Fruit fly (Drosophila melanogaster) whole organism, embryonic: ENCODE results near the gene CG18428.

Experiments used
- B-H1 ChIP-seq: fragments of 200-800 bp; sonication (Bioruptor generic); IDR thresholded peaks from 3 replicates; pipeline ENCODE4 v1.3.6; 2022; ENCODE audit warnings: missing biosample characterization, missing genetic modification characterization
- BtbVII ChIP-seq: fragments of 200-800 bp; sonication (Bioruptor generic); optimal IDR thresholded peaks from 3 replicates; lab custom pipeline; 2017; ENCODE audit warnings: missing biosample characterization, mild to moderate bottlenecking, missing genetic modification characterization
- CG1233 ChIP-seq: fragments of 200-800 bp; sonication (Bioruptor generic); optimal IDR thresholded peaks from 4 replicates; lab custom pipeline; 2018; ENCODE audit warnings: missing biosample characterization, mild to moderate bottlenecking, missing genetic modification characterization
- CG15269 ChIP-seq: fragments of 200-800 bp; sonication (Bioruptor generic); optimal IDR thresholded peaks from 2 replicates; lab custom pipeline; 2018; ENCODE audit warnings: missing biosample characterization, mild to moderate bottlenecking, missing genetic modification characterization, moderate library complexity
- CG17612 ChIP-seq: fragments of 200-800 bp; sonication (Bioruptor generic); IDR thresholded peaks from 2 replicates; pipeline ENCODE4 v1.3.6; 2022; ENCODE audit warnings: missing biosample characterization, missing genetic modification characterization
- CG1792 ChIP-seq: fragments of 200-800 bp; sonication (Bioruptor generic); optimal IDR thresholded peaks from 2 replicates; lab custom pipeline; 2016; ENCODE audit warnings: missing biosample characterization, missing genetic modification characterization
- CG2120 ChIP-seq: fragments of 200-800 bp; sonication (Bioruptor generic); optimal IDR thresholded peaks from 3 replicates; lab custom pipeline; 2016; ENCODE audit warnings: missing biosample characterization, missing genetic modification characterization
- CG30403 ChIP-seq: fragments of 200-800 bp; sonication (Bioruptor generic); optimal IDR thresholded peaks from 3 replicates; lab custom pipeline; 2016; ENCODE audit warnings: missing biosample characterization, missing genetic modification characterization
- CG3838 ChIP-seq: fragments of 200-800 bp; sonication (Bioruptor generic); optimal IDR thresholded peaks from 3 replicates; lab custom pipeline; 2016; ENCODE audit warnings: missing biosample characterization, missing genetic modification characterization
- CG6813 ChIP-seq: fragments of 200-800 bp; sonication (Bioruptor generic); optimal IDR thresholded peaks from 2 replicates; lab custom pipeline; 2017; ENCODE audit warnings: missing biosample characterization, missing genetic modification characterization, mild to moderate bottlenecking, moderate library complexity, missing genetic modification reagents
- CG7556 ChIP-seq: fragments of 200-800 bp; sonication (Bioruptor generic); optimal IDR thresholded peaks from 2 replicates; lab custom pipeline; 2017; ENCODE audit warnings: missing biosample characterization, mild to moderate bottlenecking, missing genetic modification characterization
- CG8089 ChIP-seq: fragments of 200-800 bp; sonication (Bioruptor generic); optimal IDR thresholded peaks from 3 replicates; lab custom pipeline; 2016; ENCODE audit warnings: missing biosample characterization, missing genetic modification characterization
- CTCF ChIP-seq: fragments of 200-800 bp; sonication (Bioruptor generic); optimal IDR thresholded peaks from 2 replicates; lab custom pipeline; 2017; ENCODE audit warnings: missing biosample characterization, mild to moderate bottlenecking, missing genetic modification characterization, moderate library complexity
- CoRest ChIP-seq: fragments of 200-800 bp; sonication (Bioruptor generic); optimal IDR thresholded peaks from 3 replicates; lab custom pipeline; 2018; ENCODE audit warnings: missing biosample characterization, mild to moderate bottlenecking, missing genetic modification characterization, moderate library complexity
- Dip3 ChIP-seq: fragments of 200-800 bp; sonication (Bioruptor generic); optimal IDR thresholded peaks from 3 replicates; lab custom pipeline; 2016; ENCODE audit warnings: missing biosample characterization, missing genetic modification characterization
- Elba2 ChIP-seq: fragments of 200-800 bp; sonication (Bioruptor generic); optimal IDR thresholded peaks from 3 replicates; lab custom pipeline; 2016; ENCODE audit warnings: missing biosample characterization, missing genetic modification characterization
- Fer3 ChIP-seq: fragments of 200-800 bp; sonication (Bioruptor generic); optimal IDR thresholded peaks from 2 replicates; lab custom pipeline; 2018; ENCODE audit warnings: missing biosample characterization, mild to moderate bottlenecking, missing genetic modification characterization, moderate library complexity
- GATAe ChIP-seq: fragments of 200-800 bp; sonication (Bioruptor generic); conservative IDR thresholded peaks from 2 replicates; pipeline ENCODE4 v1.3.6; 2022; ENCODE audit warnings: missing biosample characterization, missing genetic modification characterization
- HLH3B ChIP-seq: fragments of 200-800 bp; sonication (Bioruptor generic); IDR thresholded peaks from 2 replicates; pipeline ENCODE4 v1.3.6; 2022; ENCODE audit warnings: missing biosample characterization, missing genetic modification characterization
- HLHmδ ChIP-seq: fragments of 200-800 bp; sonication (Bioruptor generic); optimal IDR thresholded peaks from 2 replicates; lab custom pipeline; 2018; ENCODE audit warnings: missing biosample characterization, mild to moderate bottlenecking, missing genetic modification characterization, moderate library complexity
- Hmr ChIP-seq: fragments of 200-800 bp; sonication (Bioruptor generic); optimal IDR thresholded peaks from 3 replicates; lab custom pipeline; 2017; ENCODE audit warnings: mild to moderate bottlenecking, missing biosample characterization, missing genetic modification reagents, missing genetic modification characterization
- Hmx ChIP-seq: fragments of 200-800 bp; sonication (Bioruptor generic); optimal IDR thresholded peaks from 2 replicates; lab custom pipeline; 2016; ENCODE audit warnings: missing biosample characterization, missing genetic modification characterization
- Hr3 ChIP-seq: fragments of 200-800 bp; sonication (Bioruptor generic); optimal IDR thresholded peaks from 3 replicates; lab custom pipeline; 2016; ENCODE audit warnings: missing biosample characterization, missing genetic modification characterization
- Hr51 ChIP-seq, 2 experiments: fragments of 200-800 bp; sonication (Bioruptor generic); optimal IDR thresholded peaks; 2 replicates in 1 of 2; 3 replicates in 1 of 2; lab custom pipeline; 2016 to 2018; ENCODE audit warnings: missing biosample characterization in 2 of 2, missing genetic modification characterization in 2 of 2, mild to moderate bottlenecking in 1 of 2, moderate library complexity in 1 of 2
- Jarid2 ChIP-seq: fragments of 200-800 bp; sonication (Bioruptor generic); optimal IDR thresholded peaks from 3 replicates; lab custom pipeline; 2017; ENCODE audit warnings: mild to moderate bottlenecking, missing biosample characterization, missing genetic modification reagents, missing genetic modification characterization
- Kr ChIP-seq: fragments of 200-800 bp; sonication (Bioruptor generic); optimal IDR thresholded peaks from 2 replicates; lab custom pipeline; 2017; ENCODE audit warnings: missing biosample characterization, mild to moderate bottlenecking, missing genetic modification characterization
- Mad ChIP-seq: fragments of 200-800 bp; sonication (Bioruptor generic); optimal IDR thresholded peaks from 2 replicates; lab custom pipeline; 2016; ENCODE audit warnings: missing biosample characterization, missing genetic modification characterization
- Pdp1 ChIP-seq, 2 experiments: fragments of 200-800 bp; sonication (Bioruptor generic); optimal IDR thresholded peaks; 3 replicates each; lab custom pipeline; 2016; ENCODE audit warnings: missing biosample characterization in 2 of 2, missing genetic modification characterization in 2 of 2, mild to moderate bottlenecking in 1 of 2, moderate library complexity in 1 of 2
- Poxn ChIP-seq: fragments of 200-800 bp; sonication (Bioruptor generic); IDR thresholded peaks from 2 replicates; pipeline ENCODE4 v1.3.6; 2022; ENCODE audit warnings: missing biosample characterization, missing genetic modification characterization
- Sox102F ChIP-seq: fragments of 200-800 bp; sonication (Bioruptor generic); optimal IDR thresholded peaks from 2 replicates; lab custom pipeline; 2018; ENCODE audit warnings: missing biosample characterization, mild to moderate bottlenecking, missing genetic modification characterization, moderate library complexity
- Sry-β ChIP-seq: fragments of 200-800 bp; sonication (Bioruptor generic); optimal IDR thresholded peaks from 2 replicates; lab custom pipeline; 2018; ENCODE audit warnings: missing biosample characterization, mild to moderate bottlenecking, missing genetic modification characterization, moderate library complexity
- al ChIP-seq: fragments of 200-800 bp; sonication (Bioruptor generic); IDR thresholded peaks from 2 replicates; pipeline ENCODE4 v1.3.6; 2022; ENCODE audit warnings: missing biosample characterization, missing genetic modification characterization
- bsh ChIP-seq, 2 experiments: fragments of 200-800 bp; sonication (Bioruptor generic); optimal IDR thresholded peaks; 2 replicates each; lab custom pipeline; 2017 to 2018; ENCODE audit warnings: mild to moderate bottlenecking in 2 of 2, missing biosample characterization in 2 of 2, missing genetic modification characterization in 2 of 2, moderate library complexity in 1 of 2
- cwo ChIP-seq: fragments of 200-800 bp; sonication (Bioruptor generic); optimal IDR thresholded peaks from 3 replicates; lab custom pipeline; 2017; ENCODE audit warnings: missing biosample characterization, missing genetic modification characterization, mild to moderate bottlenecking, moderate library complexity, missing genetic modification reagents
- dysf ChIP-seq: fragments of 200-800 bp; sonication (Bioruptor generic); IDR thresholded peaks from 3 replicates; pipeline ENCODE4 v1.3.6; 2022; ENCODE audit warnings: missing biosample characterization, missing genetic modification characterization
- emc ChIP-seq: fragments of 200-800 bp; sonication (Bioruptor generic); optimal IDR thresholded peaks from 2 replicates; lab custom pipeline; 2016; ENCODE audit warnings: missing biosample characterization, missing genetic modification characterization
- ems ChIP-seq: fragments of 200-800 bp; sonication (Bioruptor generic); optimal IDR thresholded peaks from 3 replicates; lab custom pipeline; 2016; ENCODE audit warnings: missing biosample characterization, missing genetic modification characterization
- exex ChIP-seq: fragments of 200-800 bp; sonication (Bioruptor generic); optimal IDR thresholded peaks from 4 replicates; lab custom pipeline; 2018; ENCODE audit warnings: missing biosample characterization, mild to moderate bottlenecking, missing genetic modification characterization, moderate library complexity
- fd102C ChIP-seq: fragments of 200-800 bp; sonication (Bioruptor generic); optimal IDR thresholded peaks from 2 replicates; lab custom pipeline; 2018; ENCODE audit warnings: missing biosample characterization, mild to moderate bottlenecking, missing genetic modification characterization, moderate library complexity
- gem ChIP-seq: fragments of 200-800 bp; sonication (Bioruptor generic); optimal IDR thresholded peaks from 2 replicates; lab custom pipeline; 2019; ENCODE audit warnings: missing biosample characterization, mild to moderate bottlenecking, missing genetic modification characterization, moderate library complexity
- ind ChIP-seq: fragments of 200-800 bp; sonication (Bioruptor generic); optimal IDR thresholded peaks from 3 replicates; lab custom pipeline; 2016; ENCODE audit warnings: missing biosample characterization, missing genetic modification characterization
- inv ChIP-seq: fragments of 200-800 bp; sonication (Bioruptor generic); IDR thresholded peaks from 2 replicates; pipeline ENCODE4 v1.3.6; 2022; ENCODE audit warnings: missing biosample characterization, missing genetic modification characterization; ENCODE audit not compliant: partially characterized antibody
- run ChIP-seq: fragments of 200-800 bp; sonication (Bioruptor generic); optimal IDR thresholded peaks from 3 replicates; lab custom pipeline; 2018; ENCODE audit warnings: missing biosample characterization, mild to moderate bottlenecking, missing genetic modification characterization
- sd ChIP-seq: fragments of 200-800 bp; sonication (Bioruptor generic); optimal IDR thresholded peaks from 3 replicates; lab custom pipeline; 2018; ENCODE audit warnings: missing biosample characterization, mild to moderate bottlenecking, missing genetic modification characterization, moderate library complexity
- sim ChIP-seq: fragments of 200-800 bp; sonication (Bioruptor generic); IDR thresholded peaks from 2 replicates; pipeline ENCODE4 v1.3.6; 2022; ENCODE audit warnings: missing biosample characterization, missing genetic modification characterization
- ssp ChIP-seq: fragments of 200-800 bp; sonication (Bioruptor generic); IDR thresholded peaks from 2 replicates; pipeline ENCODE4 v1.3.6; 2022; ENCODE audit warnings: missing biosample characterization, missing genetic modification characterization
- sug ChIP-seq: fragments of 200-800 bp; optimal IDR thresholded peaks from 2 replicates; lab custom pipeline; 2019; ENCODE audit warnings: missing biosample characterization, mild to moderate bottlenecking, missing genetic modification characterization, moderate library complexity
- tio ChIP-seq: fragments of 200-800 bp; sonication (Bioruptor generic); optimal IDR thresholded peaks from 2 replicates; lab custom pipeline; 2017; ENCODE audit warnings: missing biosample characterization, missing genetic modification characterization, inconsistent platforms
- tx ChIP-seq: fragments of 200-800 bp; sonication (Bioruptor generic); optimal IDR thresholded peaks from 2 replicates; lab custom pipeline; 2016; ENCODE audit warnings: missing biosample characterization, missing genetic modification characterization
- vfl ChIP-seq: fragments of 200-800 bp; sonication (Bioruptor generic); optimal IDR thresholded peaks from 2 replicates; lab custom pipeline; 2016; ENCODE audit warnings: missing biosample characterization, missing genetic modification characterization
- zf30C ChIP-seq: fragments of 200-800 bp; sonication (Bioruptor generic); optimal IDR thresholded peaks from 3 replicates; lab custom pipeline; 2018; ENCODE audit warnings: missing biosample characterization, mild to moderate bottlenecking, missing genetic modification characterization
- zfh2 ChIP-seq: fragments of 200-800 bp; sonication (Bioruptor generic); optimal IDR thresholded peaks from 2 replicates; lab custom pipeline; 2016; ENCODE audit warnings: missing biosample characterization, missing genetic modification characterization

Gene CG18428

DNA sequence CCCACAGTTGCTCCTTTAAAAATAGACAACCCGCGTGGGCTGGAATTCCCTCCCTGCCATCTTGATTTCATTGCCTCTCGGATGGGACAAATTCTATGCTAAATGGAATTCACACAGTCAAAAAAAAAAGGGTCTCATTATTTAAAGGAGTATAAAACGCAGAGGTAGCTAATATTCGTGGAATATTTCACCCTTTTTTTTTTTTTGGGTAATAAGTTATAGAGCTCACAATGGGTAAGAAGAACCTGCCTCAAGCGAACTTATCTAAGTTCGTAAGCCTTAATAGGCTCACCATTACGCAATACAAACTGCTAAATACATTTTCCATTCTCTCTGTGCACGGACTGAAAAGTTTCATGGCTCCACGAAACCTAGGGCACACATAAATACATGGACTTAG is 35.4 kb upstream of the CG18428 start (continued):
- TF ChIP-seq Pdp1 (GFP tag; optimal IDR thresholded peaks at IDR 0.05; lab: Kevin White, UChicago) (peak in 1 of 2 experiments; percentile 13), CoRest (peak; percentile 21), B-H1 (no peak), Hr51 (GFP tag; optimal IDR thresholded peaks at IDR 0.05; lab: Kevin White, UChicago) (peak in 1 of 2 experiments; percentile 27), ems (GFP tag; lab: Kevin White, UChicago) (no peak), Kr (GFP tag; lab: Kevin White, UChicago) (no peak), CG6813 (GFP tag; lab: Kevin White, UChicago) (peak; percentile 1), dysf (GFP tag; lab: Robert Waterston, UW) (0 out of 3 replicates have a peak, but pooled peaks have one; percentile 45), tio (GFP tag; lab: Kevin White, UChicago) (no peak), zfh2 (no peak), CG17612 (GFP tag; lab: Robert Waterston, UW) (no peak), exex (no peak), Dip3 (GFP tag; lab: Kevin White, UChicago) (no peak), Hmx (no peak), Hmr (peak; percentile 48), sd (tag; lab: Kevin White, UChicago) (peak; percentile 76), Hr3 (GFP tag; lab: Kevin White, UChicago) (no peak), zf30C (GFP tag; lab: Kevin White, UChicago) (peak; percentile 8), CTCF (no peak), cwo (GFP tag; lab: Kevin White, UChicago) (peak; percentile 21), tx (GFP tag; lab: Kevin White, UChicago) (no peak), CG1792 (no peak), Poxn (GFP tag; lab: Robert Waterston, UW) (no peak), Jarid2 (no peak), ssp (GFP tag; lab: Robert Waterston, UW) (no peak), Sox102F (GFP tag; lab: Kevin White, UChicago) (no peak), CG7556 (GFP tag; lab: Kevin White, UChicago) (peak; percentile 34), inv (GFP tag; lab: Robert Waterston, UW) (no peak), CG15269 (tag; lab: Kevin White, UChicago) (peak; percentile 45), gem (tag; lab: Kevin White, UChicago) (peak; percentile 28), Sry-β (GFP tag; lab: Kevin White, UChicago) (no peak), bsh (GFP tag; optimal IDR thresholded peaks at IDR 0.05; lab: Kevin White, UChicago) (no peak), Mad (no peak), Fer3 (tag; lab: Kevin White, UChicago) (peak; percentile 40), HLH3B (no peak), CG1233 (GFP tag; lab: Kevin White, UChicago) (no peak), CG2120 (GFP tag; lab: Kevin White, UChicago) (peak; percentile 60), run (tag; lab: Kevin White, UChicago) (no peak), emc (GFP tag; lab: Kevin White, UChicago) (no peak), CG8089 (GFP tag; lab: Kevin White, UChicago) (no peak), fd102C (GFP tag; lab: Kevin White, UChicago) (no peak), BtbVII (GFP tag; lab: Kevin White, UChicago) (peak; percentile 51), ind (peak; percentile 0), GATAe (GFP tag; lab: Robert Waterston, UW) (no peak), HLHmδ (GFP tag; lab: Kevin White, UChicago) (no peak), CG30403 (GFP tag; lab: Kevin White, UChicago) (no peak), vfl (GFP tag; lab: Kevin White, UChicago) (no peak), Elba2 (GFP tag; lab: Kevin White, UChicago) (no peak), sug (tag; lab: Kevin White, UChicago) (no peak), CG3838 (GFP tag; lab: Kevin White, UChicago) (no peak), al (GFP tag; lab: Robert Waterston, UW) (no peak), sim (no peak)
